Fruit fly (Drosophila melanogaster): ENCODE data around the gene CG15814.

CG15814 gene

DNA sequence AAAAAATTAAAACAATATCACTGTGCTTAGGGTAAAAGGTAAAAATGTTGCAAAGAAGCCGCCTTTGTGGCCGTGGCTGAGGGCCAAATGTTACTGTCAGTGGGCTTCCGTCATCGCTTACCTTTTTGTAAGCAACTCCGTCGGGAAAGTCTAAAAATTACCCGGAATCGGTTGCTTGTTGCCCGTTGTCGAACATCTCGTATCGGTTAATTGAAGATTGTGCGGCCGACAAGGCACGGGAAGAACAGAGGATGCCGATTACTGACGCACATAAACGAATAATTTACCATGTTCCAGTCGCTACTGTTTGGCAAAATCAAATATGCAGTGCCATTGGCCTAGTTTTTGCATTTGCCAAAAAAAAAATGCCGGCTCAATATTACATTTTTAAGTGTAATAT lies 5.9 kb upstream of the CG15814 start, which contains the start of gene Mco4:
Gene Mco4 (minus strand): TSS at position 101 of the 400 bp plus-strand sequence.
- TF ChIP-seq Clk (GFP tag; optimal IDR thresholded peaks at IDR 0.05) (no peak), CG5204 (GFP tag; optimal IDR thresholded peaks at IDR 0.05) (no peak), CG14711 (tag; optimal IDR thresholded peaks at IDR 0.05) (no peak), Mnt (GFP tag; optimal IDR thresholded peaks at IDR 0.05) (no peak), cnc (optimal IDR thresholded peaks at IDR 0.05) (no peak), cic (GFP tag; optimal IDR thresholded peaks at IDR 0.05) (no peak), CG11617 (GFP tag; optimal IDR thresholded peaks at IDR 0.05) (no peak), Crg-1 (GFP tag; optimal IDR thresholded peaks at IDR 0.05) (no peak), CG1620 (GFP tag; optimal IDR thresholded peaks at IDR 0.05) (no peak), CG7045 (GFP tag; optimal IDR thresholded peaks at IDR 0.05) (no peak), bab1 (GFP tag; optimal IDR thresholded peaks at IDR 0.05) (no peak), CG12768 (GFP tag; optimal IDR thresholded peaks at IDR 0.05) (no peak), kay (GFP tag; ENCODE audit: borderline replicate concordance) (no peak), CG7101 (tag; optimal IDR thresholded peaks at IDR 0.05) (no peak), tj (GFP tag; optimal IDR thresholded peaks at IDR 0.05) (no peak), ovo (GFP tag; optimal IDR thresholded peaks at IDR 0.05) (no peak), Hr96 (GFP tag; optimal IDR thresholded peaks at IDR 0.05) (no peak), pad (GFP tag; optimal IDR thresholded peaks at IDR 0.05) (no peak), CG33017 (tag; optimal IDR thresholded peaks at IDR 0.05) (no peak)

DNA sequence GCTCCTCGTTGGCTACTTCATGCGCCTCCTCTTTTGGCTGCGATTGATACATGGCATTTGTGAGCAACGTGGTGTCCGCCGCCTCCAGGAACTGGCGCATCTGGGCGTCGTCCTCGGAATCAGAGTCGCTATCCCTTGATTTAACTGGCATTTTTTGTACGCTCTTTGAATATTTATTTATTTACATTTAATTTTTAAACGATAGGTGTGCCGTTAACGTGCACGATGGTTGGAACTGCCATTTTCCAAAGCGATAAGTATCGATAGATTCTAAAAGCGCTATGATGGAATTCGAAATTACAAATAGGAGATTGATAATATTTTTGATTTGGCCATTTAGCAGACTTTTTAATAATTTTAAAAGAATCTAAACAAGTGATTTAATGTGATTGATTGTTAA lies 2.3 kb upstream of the CG15814 start, which contains the start of gene CG32554:
Gene CG32554 (minus strand): TSS at position 229 of the 400 bp plus-strand sequence.
- no peak for TF ChIP-seq tj (GFP tag; optimal IDR thresholded peaks at IDR 0.05)
- TF ChIP-seq bab1 (GFP tag; optimal IDR thresholded peaks at IDR 0.05), result peak; percentile 6

DNA sequence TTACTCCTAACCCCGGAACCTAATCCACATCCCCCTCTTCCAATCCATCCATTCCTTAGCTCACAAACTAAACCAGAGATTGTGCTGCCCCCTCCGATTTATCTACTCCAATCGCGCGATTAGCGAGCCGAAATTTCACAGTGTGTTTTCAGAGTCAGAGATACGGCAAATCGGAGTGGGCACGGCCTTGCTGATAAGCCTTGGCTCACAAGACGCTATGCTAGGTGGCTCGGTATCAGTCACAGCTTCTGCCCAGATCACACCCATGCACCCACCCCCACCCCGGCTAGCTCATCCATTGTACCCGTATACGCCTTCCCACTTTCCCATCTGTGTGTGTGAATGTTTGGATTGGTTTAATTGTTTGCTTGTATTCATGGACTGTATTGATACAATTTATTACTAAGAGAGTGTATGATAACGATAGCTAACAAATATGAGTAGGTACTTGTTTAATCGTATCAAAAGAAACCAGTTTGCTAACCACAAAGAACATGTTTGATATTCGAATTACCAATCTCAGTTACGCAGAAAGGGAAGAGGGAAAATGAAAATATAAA lies 4.2 kb downstream of the CG15814 start:
- TF ChIP-seq CG11617 (GFP tag; optimal IDR thresholded peaks at IDR 0.05) (no peak), pad (GFP tag; optimal IDR thresholded peaks at IDR 0.05) (no peak), Mnt (GFP tag; optimal IDR thresholded peaks at IDR 0.05) (no peak), cic (GFP tag; optimal IDR thresholded peaks at IDR 0.05) (peak; percentile 19), Hr96 (GFP tag; optimal IDR thresholded peaks at IDR 0.05) (no peak), CG7101 (tag; optimal IDR thresholded peaks at IDR 0.05) (no peak)

DNA sequence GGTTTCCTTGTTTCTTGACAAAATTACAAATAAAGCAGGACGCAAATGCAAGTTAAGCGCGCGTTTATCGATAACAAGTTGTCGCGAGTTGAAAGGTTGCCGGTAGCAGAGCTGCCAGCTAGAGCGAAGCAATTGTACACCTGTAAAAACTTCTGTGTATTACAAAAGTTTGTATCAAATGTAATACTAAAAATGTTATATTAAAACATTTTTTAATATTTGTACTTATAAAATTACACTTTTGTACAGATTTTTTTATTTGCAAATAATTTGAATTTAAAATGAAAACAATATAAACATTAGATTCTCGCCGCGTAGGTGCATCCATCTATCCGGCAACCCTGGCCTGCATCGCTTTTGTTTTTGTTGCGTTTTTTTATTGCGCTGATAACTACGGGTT lies 5.5 kb downstream of the CG15814 start, which contains the start of the genes CG8142 and Ucp4A:
Gene CG8142 (minus strand): TSS at position 82 of the 400 bp plus-strand sequence.
Gene Ucp4A (plus strand): TSS at position 327 of the 400 bp plus-strand sequence.
- TF ChIP-seq cnc (optimal IDR thresholded peaks at IDR 0.05) (no peak), Hr96 (GFP tag; optimal IDR thresholded peaks at IDR 0.05) (no peak), CG33017 (tag; optimal IDR thresholded peaks at IDR 0.05) (peak; percentile 81), ovo (GFP tag; optimal IDR thresholded peaks at IDR 0.05) (peak; percentile 73), cic (GFP tag; optimal IDR thresholded peaks at IDR 0.05) (peak; percentile 16), kay (GFP tag; ENCODE audit: borderline replicate concordance) (no peak), CG7045 (GFP tag; optimal IDR thresholded peaks at IDR 0.05) (peak; percentile 85), tj (GFP tag; optimal IDR thresholded peaks at IDR 0.05) (peak; percentile 74), Crg-1 (GFP tag; optimal IDR thresholded peaks at IDR 0.05) (peak; percentile 85), CG14711 (tag; optimal IDR thresholded peaks at IDR 0.05) (peak; percentile 96), CG5204 (GFP tag; optimal IDR thresholded peaks at IDR 0.05) (no peak), CG7101 (tag; optimal IDR thresholded peaks at IDR 0.05) (peak; percentile 96), Clk (GFP tag; optimal IDR thresholded peaks at IDR 0.05) (peak; percentile 69), bab1 (GFP tag; optimal IDR thresholded peaks at IDR 0.05) (peak; percentile 96), toe (GFP tag; optimal IDR thresholded peaks at IDR 0.05) (peak; percentile 74), CG12768 (GFP tag; optimal IDR thresholded peaks at IDR 0.05) (peak; percentile 85), CG11617 (GFP tag; optimal IDR thresholded peaks at IDR 0.05) (peak; percentile 92), pad (GFP tag; optimal IDR thresholded peaks at IDR 0.05) (peak; percentile 85), CG1620 (GFP tag; optimal IDR thresholded peaks at IDR 0.05) (peak; percentile 85), Mnt (GFP tag; optimal IDR thresholded peaks at IDR 0.05) (peak; percentile 79)

DNA sequence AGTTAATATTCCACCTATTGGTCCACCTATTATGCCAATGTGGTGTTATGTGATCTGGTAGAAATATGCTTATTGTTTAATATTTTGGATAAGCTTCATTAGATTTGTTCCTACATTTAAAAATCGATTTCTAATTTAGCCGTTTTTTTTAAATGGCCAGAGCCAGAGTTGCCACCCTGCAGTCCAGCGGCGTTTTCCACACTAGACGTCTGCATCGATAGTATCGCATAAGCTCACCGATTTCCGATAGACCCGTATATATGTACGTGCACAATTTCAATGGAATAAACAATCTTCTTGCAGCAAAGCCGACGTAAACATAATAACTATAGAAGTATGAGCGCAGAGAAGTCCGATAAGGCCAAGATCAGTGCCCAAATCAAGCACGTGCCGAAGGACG lies 8.2 kb downstream of the CG15814 start, which contains the start of gene Taf9:
Gene Taf9 (plus strand): TSS at position 239 of the 400 bp plus-strand sequence.
- peak; percentile 26 for TF ChIP-seq Crg-1 (GFP tag; optimal IDR thresholded peaks at IDR 0.05)
- no peak for TF ChIP-seq cnc (optimal IDR thresholded peaks at IDR 0.05)
- peak; percentile 7 for TF ChIP-seq pad (GFP tag; optimal IDR thresholded peaks at IDR 0.05)
- TF ChIP-seq Mnt (GFP tag; optimal IDR thresholded peaks at IDR 0.05), result peak; percentile 23
- peak; percentile 36 for TF ChIP-seq CG14711 (tag; optimal IDR thresholded peaks at IDR 0.05)
- TF ChIP-seq CG5204 (GFP tag; optimal IDR thresholded peaks at IDR 0.05), result no peak
- no peak for TF ChIP-seq kay (GFP tag; ENCODE audit: borderline replicate concordance)
- no peak for TF ChIP-seq ovo (GFP tag; optimal IDR thresholded peaks at IDR 0.05)
- peak; percentile 25 for TF ChIP-seq cic (GFP tag; optimal IDR thresholded peaks at IDR 0.05)
- peak; percentile 69 for TF ChIP-seq bab1 (GFP tag; optimal IDR thresholded peaks at IDR 0.05)
- TF ChIP-seq CG1620 (GFP tag; optimal IDR thresholded peaks at IDR 0.05), result peak; percentile 47

DNA sequence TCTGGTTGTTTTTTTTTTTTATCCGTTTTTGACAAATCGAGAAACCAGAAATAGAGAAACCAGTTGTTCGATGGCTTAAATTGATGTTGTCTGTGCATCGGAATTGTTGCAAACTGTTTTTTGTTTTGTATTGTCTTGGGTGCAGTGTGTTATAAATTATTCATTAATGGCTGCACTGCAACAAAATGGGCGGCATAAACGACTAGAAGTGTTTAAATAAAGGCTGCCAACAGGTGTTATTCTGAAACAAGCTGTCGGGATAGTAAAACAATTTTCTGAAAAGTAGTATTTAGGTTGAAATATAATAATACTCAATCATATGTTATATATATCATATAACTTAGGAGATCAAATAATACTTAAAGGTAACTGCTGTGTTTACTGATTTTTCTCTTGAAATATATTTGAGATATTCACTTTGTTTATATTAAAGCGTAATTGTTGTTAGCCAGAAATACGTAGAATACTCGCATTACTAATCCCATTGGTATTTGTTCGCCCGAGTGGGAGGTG lies 13.7 kb downstream of the CG15814 start:
- TF ChIP-seq tj (GFP tag; optimal IDR thresholded peaks at IDR 0.05), result no peak
- no peak for TF ChIP-seq pad (GFP tag; optimal IDR thresholded peaks at IDR 0.05)
- TF ChIP-seq CG1620 (GFP tag; optimal IDR thresholded peaks at IDR 0.05), result no peak
- no peak for TF ChIP-seq CG14711 (tag; optimal IDR thresholded peaks at IDR 0.05)
- no peak for TF ChIP-seq CG11617 (GFP tag; optimal IDR thresholded peaks at IDR 0.05)
- no peak for TF ChIP-seq Mnt (GFP tag; optimal IDR thresholded peaks at IDR 0.05)
- no peak for TF ChIP-seq CG33017 (tag; optimal IDR thresholded peaks at IDR 0.05)
- no peak for TF ChIP-seq CG7045 (GFP tag; optimal IDR thresholded peaks at IDR 0.05)
